Fruit fly (Drosophila melanogaster) whole organism, prepupa: ENCODE data around the gene Nepl19.

Source experiments
- CG4318 ChIP-seq: fragments of 200-800 bp; sonication (Bioruptor generic); optimal IDR thresholded peaks from 3 replicates; lab custom pipeline; 2017; ENCODE audit warnings: missing biosample characterization, mild to moderate bottlenecking, missing genetic modification characterization
- CG6854 ChIP-seq: fragments of 200-800 bp; sonication (Bioruptor generic); optimal IDR thresholded peaks from 2 replicates; lab custom pipeline; 2017; ENCODE audit warnings: missing biosample characterization, mild to moderate bottlenecking, missing genetic modification characterization
- Eip75B ChIP-seq: fragments of 200-800 bp; sonication (Bioruptor generic); optimal IDR thresholded peaks from 3 replicates; lab custom pipeline; 2016; ENCODE audit warnings: missing biosample characterization, missing genetic modification characterization
- Ets21C ChIP-seq: fragments of 200-800 bp; sonication (Bioruptor generic); optimal IDR thresholded peaks from 3 replicates; lab custom pipeline; 2016; ENCODE audit warnings: missing biosample characterization, missing genetic modification characterization
- Hr4 ChIP-seq: fragments of 200-800 bp; sonication (Bioruptor generic); optimal IDR thresholded peaks from 3 replicates; lab custom pipeline; 2016; ENCODE audit warnings: missing biosample characterization, missing genetic modification characterization
- Sox102F ChIP-seq: fragments of 200-800 bp; sonication (Bioruptor generic); optimal IDR thresholded peaks from 2 replicates; lab custom pipeline; 2016; ENCODE audit warnings: missing biosample characterization, mild to moderate bottlenecking, missing genetic modification characterization
- esn ChIP-seq: fragments of 200-800 bp; sonication (Bioruptor generic); optimal IDR thresholded peaks from 2 replicates; lab custom pipeline; 2016; ENCODE audit warnings: missing biosample characterization, mild to moderate bottlenecking, missing genetic modification characterization, moderate library complexity
- topi ChIP-seq: fragments of 200-800 bp; sonication (Bioruptor generic); optimal IDR thresholded peaks from 3 replicates; lab custom pipeline; 2016; ENCODE audit warnings: missing biosample characterization, missing genetic modification characterization

DNA sequence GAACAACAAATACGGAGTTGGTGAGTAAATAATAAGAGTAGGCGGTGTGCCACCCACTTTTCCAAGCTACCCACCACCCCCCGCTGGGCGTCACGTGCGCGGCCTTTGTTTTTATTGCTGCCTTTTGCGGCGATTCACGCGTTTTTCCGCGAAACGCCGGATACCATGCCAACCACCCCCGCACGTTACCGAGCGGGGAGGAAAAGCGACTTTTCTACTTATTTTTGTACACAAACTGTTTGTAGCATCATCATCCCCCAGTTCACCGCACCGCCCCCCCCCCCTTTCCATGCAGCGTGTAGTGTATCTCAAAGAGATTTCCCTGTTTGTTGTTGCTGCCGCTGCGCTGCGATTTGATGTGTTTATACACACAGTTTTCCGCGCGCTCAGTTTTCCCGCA lies 33.9 kb downstream of the Nepl19 start:
- TF ChIP-seq esn (GFP tag; lab: Kevin White, UChicago): no peak
- no peak for TF ChIP-seq CG6854 (GFP tag; lab: Kevin White, UChicago)
- TF ChIP-seq Sox102F (GFP tag; lab: Kevin White, UChicago): no peak
- no peak for TF ChIP-seq topi
- no peak for TF ChIP-seq Hr4 (GFP tag; lab: Kevin White, UChicago)
- no peak for TF ChIP-seq CG4318
- TF ChIP-seq Eip75B: no peak
- no peak for TF ChIP-seq Ets21C (GFP tag; lab: Kevin White, UChicago)
